Worm (Caenorhabditis elegans) whole organism, late embryonic: ENCODE results near the gene col-94.
A peak's percentile ranks its signal among the peaks of the same experiment; 100 is the strongest.

Source experiments
- C38D4.7 ChIP-seq: fragments of 200-800 bp; sonication (Bioruptor generic); optimal IDR thresholded peaks from 2 replicates; lab custom pipeline; 2018; ENCODE audit warnings: mild to moderate bottlenecking, missing genetic modification characterization, moderate library complexity, missing compliant biosample characterization
- K02D7.2 ChIP-seq: sonication (generic microtip); optimal IDR thresholded peaks from 2 replicates; lab custom pipeline; 2017; ENCODE audit warnings: mild to moderate bottlenecking, missing genetic modification characterization, missing compliant biosample characterization
- T23F11.4 ChIP-seq: fragments of 200-800 bp; sonication (Bioruptor generic); optimal IDR thresholded peaks from 2 replicates; lab custom pipeline; 2018; ENCODE audit warnings: mild to moderate bottlenecking, missing genetic modification characterization, missing compliant biosample characterization
- Y22D7AL.16 ChIP-seq: sonication (generic microtip); optimal IDR thresholded peaks from 2 replicates; lab custom pipeline; 2016; ENCODE audit warnings: missing genetic modification characterization, missing compliant biosample characterization
- ahr-1 ChIP-seq: sonication (generic microtip); optimal IDR thresholded peaks from 2 replicates; lab custom pipeline; 2016; ENCODE audit warnings: missing genetic modification characterization, missing compliant biosample characterization
- ama-1 ChIP-seq: fragments of 150-350 bp; optimal IDR thresholded peaks from 2 replicates; lab custom pipeline; 2014
- ceh-2 ChIP-seq: sonication (generic microtip); optimal IDR thresholded peaks from 2 replicates; lab custom pipeline; 2016; ENCODE audit warnings: missing genotype, missing genetic modification characterization, missing compliant biosample characterization
- ceh-22 ChIP-seq: sonication (generic microtip); optimal IDR thresholded peaks from 2 replicates; lab custom pipeline; 2017; ENCODE audit warnings: missing biosample characterization, missing genetic modification characterization
- ceh-30 ChIP-seq: fragments of 150-350 bp; optimal IDR thresholded peaks from 2 replicates; lab custom pipeline; 2014; ENCODE audit warnings: missing biosample characterization, missing genetic modification characterization
- ceh-34 ChIP-seq: sonication (generic microtip); optimal IDR thresholded peaks from 2 replicates; lab custom pipeline; 2016; ENCODE audit warnings: mild to moderate bottlenecking, missing genetic modification characterization, missing compliant biosample characterization
- ceh-48 ChIP-seq: sonication (generic microtip); optimal IDR thresholded peaks from 2 replicates; lab custom pipeline; 2016; ENCODE audit warnings: missing genetic modification characterization, inconsistent platforms, missing compliant biosample characterization
- ceh-6 ChIP-seq: fragments of 200-800 bp; sonication (Bioruptor generic); optimal IDR thresholded peaks from 2 replicates; lab custom pipeline; 2018; ENCODE audit warnings: mild to moderate bottlenecking, missing genetic modification characterization, missing compliant biosample characterization
- ceh-9 ChIP-seq: sonication (generic microtip); optimal IDR thresholded peaks from 2 replicates; lab custom pipeline; 2016; ENCODE audit warnings: mild to moderate bottlenecking, missing genetic modification characterization, inconsistent platforms, missing compliant biosample characterization
- elt-2 ChIP-seq: sonication (generic microtip); optimal IDR thresholded peaks from 2 replicates; lab custom pipeline; 2016; ENCODE audit warnings: missing genetic modification reagents, missing genetic modification characterization, missing compliant biosample characterization
- ets-4 ChIP-seq: sonication (generic microtip); optimal IDR thresholded peaks from 2 replicates; lab custom pipeline; 2016; ENCODE audit warnings: missing genetic modification characterization, missing compliant biosample characterization
- eyg-1 ChIP-seq: sonication (generic microtip); optimal IDR thresholded peaks from 2 replicates; lab custom pipeline; 2016; ENCODE audit warnings: missing genotype, missing genetic modification characterization, missing compliant biosample characterization
- hlh-13 ChIP-seq: fragments of 200-800 bp; sonication (Bioruptor generic); optimal IDR thresholded peaks from 2 replicates; lab custom pipeline; 2018; ENCODE audit warnings: mild to moderate bottlenecking, missing genetic modification characterization, missing compliant biosample characterization
- hlh-15 ChIP-seq: sonication (generic microtip); optimal IDR thresholded peaks from 2 replicates; lab custom pipeline; 2016; ENCODE audit warnings: missing genetic modification characterization, missing compliant biosample characterization
- hlh-30 ChIP-seq: sonication (generic microtip); optimal IDR thresholded peaks from 2 replicates; lab custom pipeline; 2017; ENCODE audit warnings: antibody characterized with exemption, missing genetic modification characterization, missing compliant biosample characterization; ENCODE audit not compliant: insufficient read depth
- hlh-6 ChIP-seq: sonication (generic microtip); optimal IDR thresholded peaks from 2 replicates; lab custom pipeline; 2016; ENCODE audit warnings: missing genotype, missing genetic modification characterization, missing compliant biosample characterization
- lim-6 ChIP-seq: sonication (generic microtip); optimal IDR thresholded peaks from 2 replicates; lab custom pipeline; 2016; ENCODE audit warnings: missing genetic modification characterization, missing compliant biosample characterization
- lin-11 ChIP-seq: fragments of 200-800 bp; sonication (Bioruptor generic); optimal IDR thresholded peaks from 2 replicates; lab custom pipeline; 2018; ENCODE audit warnings: mild to moderate bottlenecking, missing genetic modification characterization, missing compliant biosample characterization
- madf-2 ChIP-seq: sonication (generic microtip); optimal IDR thresholded peaks from 2 replicates; lab custom pipeline; 2017; ENCODE audit warnings: missing genetic modification characterization, missing compliant biosample characterization
- mec-3 ChIP-seq: sonication (generic microtip); optimal IDR thresholded peaks from 2 replicates; lab custom pipeline; 2016; ENCODE audit warnings: borderline replicate concordance, missing genetic modification characterization, missing compliant biosample characterization
- nfya-1 ChIP-seq: sonication (generic microtip); optimal IDR thresholded peaks from 2 replicates; lab custom pipeline; 2017; ENCODE audit warnings: missing genetic modification characterization, mild to moderate bottlenecking, missing compliant biosample characterization, antibody characterized with exemption, moderate library complexity
- nhr-232 ChIP-seq: sonication (generic microtip); optimal IDR thresholded peaks from 2 replicates; lab custom pipeline; 2016; ENCODE audit warnings: missing genetic modification characterization, missing compliant biosample characterization
- pat-9 ChIP-seq: fragments of 200-800 bp; sonication (Bioruptor generic); optimal IDR thresholded peaks from 2 replicates; lab custom pipeline; 2018; ENCODE audit warnings: mild to moderate bottlenecking, missing genetic modification characterization, moderate library complexity, missing compliant biosample characterization
- pha-2 ChIP-seq: sonication (generic microtip); optimal IDR thresholded peaks from 2 replicates; lab custom pipeline; 2017; ENCODE audit warnings: mild to moderate bottlenecking, missing genetic modification characterization, missing compliant biosample characterization
- pros-1 ChIP-seq: fragments of 150-350 bp; optimal IDR thresholded peaks from 2 replicates; lab custom pipeline; 2014; ENCODE audit warnings: missing biosample characterization, missing genetic modification reagents, missing genetic modification characterization
- rnt-1 ChIP-seq: sonication (generic microtip); optimal IDR thresholded peaks from 2 replicates; lab custom pipeline; 2016; ENCODE audit warnings: missing genetic modification characterization, missing compliant biosample characterization
- sdc-2 ChIP-seq: sonication (generic microtip); optimal IDR thresholded peaks from 2 replicates; lab custom pipeline; 2016; ENCODE audit warnings: missing genotype, missing genetic modification characterization, missing compliant biosample characterization
- tbx-2 ChIP-seq: sonication (generic microtip); optimal IDR thresholded peaks from 2 replicates; lab custom pipeline; 2016; ENCODE audit warnings: missing genetic modification characterization, missing compliant biosample characterization
- tbx-7 ChIP-seq: sonication (generic microtip); optimal IDR thresholded peaks from 2 replicates; lab custom pipeline; 2016; ENCODE audit warnings: missing genotype, missing genetic modification characterization, missing compliant biosample characterization
- ttx-3 ChIP-seq: sonication (generic microtip); optimal IDR thresholded peaks from 2 replicates; lab custom pipeline; 2016; ENCODE audit warnings: missing genetic modification reagents, missing genetic modification characterization, missing compliant biosample characterization
- unc-55 ChIP-seq: sonication (generic microtip); optimal IDR thresholded peaks from 2 replicates; lab custom pipeline; 2017; ENCODE audit warnings: missing biosample characterization, missing genetic modification reagents, missing genetic modification characterization
- ztf-16 ChIP-seq: sonication (generic microtip); optimal IDR thresholded peaks from 2 replicates; lab custom pipeline; 2017; ENCODE audit warnings: missing genetic modification characterization, missing compliant biosample characterization

Gene col-94

DNA sequence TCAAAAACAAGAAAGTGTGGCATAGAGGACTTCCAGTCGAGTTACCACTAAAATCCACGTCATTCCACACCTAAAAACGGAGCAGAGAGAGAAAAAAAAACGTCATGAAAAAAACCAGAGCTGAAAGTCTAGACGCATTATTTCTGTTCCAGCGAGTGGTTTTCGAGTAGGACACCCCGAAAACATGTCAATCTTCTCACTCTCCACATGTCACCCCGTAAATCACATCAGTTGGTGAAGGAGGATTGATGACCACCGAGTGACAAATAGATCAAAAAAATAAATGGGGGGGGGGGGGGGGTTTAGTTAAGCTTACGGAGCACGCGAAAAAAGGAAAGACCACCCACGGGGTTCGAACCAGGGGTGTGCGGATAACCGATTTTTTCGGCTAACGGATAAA lies 30.0 kb downstream of the col-94 start:
- TF ChIP-seq unc-55 (GFP tag; lab: Kevin White, UChicago) (peak; percentile 59), pros-1 (tag; lab: Kevin White, UChicago) (no peak)

DNA sequence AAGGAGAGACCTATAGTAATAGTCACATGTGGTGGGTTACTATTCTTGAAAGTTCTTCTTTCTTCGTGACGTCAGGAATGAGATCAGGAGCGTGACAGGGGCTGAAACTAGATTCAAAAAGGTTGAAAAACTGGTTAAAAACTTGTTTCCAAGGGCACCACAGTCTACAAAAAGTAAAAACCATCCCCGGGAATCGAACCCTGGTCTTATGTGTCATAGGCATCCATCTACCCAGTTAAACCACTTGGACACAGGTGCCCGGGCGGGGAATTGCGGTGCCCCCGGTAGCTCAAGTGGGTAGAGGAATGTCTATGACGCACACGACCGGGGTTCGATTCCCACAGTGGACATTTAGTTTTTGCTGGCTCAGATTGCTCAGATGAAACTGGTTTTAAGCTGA lies 30.4 kb downstream of the col-94 start:
- no peak for TF ChIP-seq ets-4 (tag; lab: Kevin White, UChicago)

DNA sequence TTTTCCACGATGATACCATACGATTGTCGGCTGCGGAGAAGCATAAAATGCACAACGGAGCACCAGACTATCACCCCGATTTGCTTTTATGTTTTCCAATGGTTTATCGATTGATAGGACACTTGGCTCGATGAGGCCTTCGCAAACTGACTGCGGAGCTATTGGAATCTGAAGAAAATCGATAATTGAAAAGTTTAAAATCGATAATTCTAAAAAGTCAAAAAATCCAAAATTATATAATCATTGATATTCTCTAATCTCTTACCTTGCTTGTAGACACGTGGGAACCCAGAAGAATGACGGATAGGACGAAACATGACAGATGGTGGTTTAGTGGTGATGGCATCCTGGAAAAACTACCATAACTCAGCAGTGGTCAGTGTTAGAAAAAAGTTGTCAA lies 34.5 kb downstream of the col-94 start, which contains the start of gene zig-5:
Gene zig-5, minus strand, starts transcription at position 349 of the 400 bp plus-strand sequence.
- TF ChIP-seq tbx-2 (tag; lab: Kevin White, UChicago) (no peak), ceh-9 (tag; lab: Kevin White, UChicago) (no peak), nhr-232 (tag; lab: Kevin White, UChicago) (no peak)

DNA sequence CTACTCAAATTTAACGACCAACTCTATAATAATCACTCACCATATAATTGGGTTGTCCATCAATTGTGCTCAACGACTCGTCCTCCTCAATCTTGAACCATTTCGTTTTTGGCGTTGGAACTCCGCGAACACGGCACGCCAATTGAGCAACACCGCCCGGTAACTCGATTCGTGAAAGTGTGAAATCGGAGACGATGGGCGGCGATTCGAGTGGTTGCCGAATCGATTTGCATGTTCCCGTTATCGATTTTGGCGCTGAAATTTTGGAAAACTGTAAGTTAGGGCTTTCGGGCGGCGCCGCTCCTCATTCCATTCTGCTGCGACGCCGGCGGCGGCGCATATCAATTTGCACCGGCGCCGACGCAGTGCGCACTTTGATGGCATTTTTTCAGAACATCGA lies 36.0 kb downstream of the col-94 start:
- TF ChIP-seq ama-1 (lab: Kevin White, UChicago), result no peak
- no peak for TF ChIP-seq Y22D7AL.16 (tag; lab: Kevin White, UChicago)
- TF ChIP-seq K02D7.2 (tag; lab: Kevin White, UChicago), result no peak
- TF ChIP-seq ets-4 (tag; lab: Kevin White, UChicago), result no peak
- TF ChIP-seq pha-2 (tag; lab: Kevin White, UChicago), result no peak
- no peak for TF ChIP-seq tbx-2 (tag; lab: Kevin White, UChicago)

DNA sequence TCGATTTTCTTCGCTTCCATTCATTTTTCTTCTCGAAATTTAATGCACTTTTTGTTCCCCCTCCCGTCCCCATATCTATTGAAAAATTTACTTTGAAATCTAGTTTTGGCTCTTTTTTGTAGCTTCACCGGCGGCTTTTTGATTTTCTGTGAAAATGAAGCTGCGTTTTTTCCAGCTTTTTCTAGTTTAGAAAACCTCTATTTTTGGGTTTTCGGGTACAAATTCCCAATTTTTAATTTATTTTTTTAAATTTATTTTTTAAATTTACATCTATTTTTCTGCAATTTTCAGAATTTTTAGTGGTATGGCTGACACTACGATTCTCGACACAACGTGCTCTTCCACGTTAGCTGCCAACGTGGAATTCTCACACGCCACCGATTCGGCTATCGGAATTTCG lies 40.5 kb downstream of the col-94 start, which contains the start of gene strd-1:
Gene strd-1, plus strand, starts transcription at position 301 of the 400 bp plus-strand sequence.
- TF ChIP-seq nfya-1 (tag; lab: Kevin White, UChicago) (no peak), rnt-1 (tag; lab: Kevin White, UChicago) (no peak), pat-9 (tag; lab: Kevin White, UChicago) (no peak), unc-55 (GFP tag; lab: Kevin White, UChicago) (no peak), ceh-2 (tag; lab: Kevin White, UChicago) (no peak), lim-6 (no peak), ceh-6 (GFP tag; lab: Kevin White, UChicago) (no peak), ceh-48 (tag; lab: Kevin White, UChicago) (no peak), hlh-15 (tag; lab: Kevin White, UChicago) (no peak), ztf-16 (tag; lab: Kevin White, UChicago) (no peak), eyg-1 (tag; lab: Kevin White, UChicago) (no peak), ceh-30 (tag; lab: Kevin White, UChicago) (no peak), ceh-34 (tag; lab: Kevin White, UChicago) (no peak), sdc-2 (tag; lab: Kevin White, UChicago) (no peak), ttx-3 (no peak), ceh-22 (tag; lab: Kevin White, UChicago) (no peak), ahr-1 (tag; lab: Kevin White, UChicago) (no peak), pha-2 (tag; lab: Kevin White, UChicago) (no peak), ceh-9 (tag; lab: Kevin White, UChicago) (no peak), madf-2 (tag; lab: Kevin White, UChicago) (no peak)

DNA sequence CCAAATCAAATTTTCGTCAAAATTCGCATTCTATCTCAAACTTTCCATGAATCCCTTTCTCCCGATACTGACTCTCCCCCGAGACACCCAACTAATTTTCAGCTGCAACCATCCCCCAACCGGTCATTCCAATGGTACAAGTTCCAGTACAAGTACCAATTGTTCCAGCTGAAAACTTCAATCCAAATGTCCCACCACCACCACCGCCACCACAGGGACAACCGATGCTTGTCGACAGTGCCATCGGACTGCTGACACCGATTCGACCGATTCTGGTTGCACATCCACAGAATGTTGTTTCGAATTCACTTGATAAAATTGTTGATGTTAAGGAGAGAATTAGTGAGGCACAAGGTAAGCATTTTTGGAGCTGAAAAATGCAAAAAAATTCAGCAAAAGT lies 42.1 kb downstream of the col-94 start:
- TF ChIP-seq ceh-48 (tag; lab: Kevin White, UChicago), result no peak
- no peak for TF ChIP-seq lin-11 (tag; lab: Kevin White, UChicago)
- TF ChIP-seq ceh-22 (tag; lab: Kevin White, UChicago), result no peak
- TF ChIP-seq nhr-232 (tag; lab: Kevin White, UChicago), result no peak
- TF ChIP-seq C38D4.7 (GFP tag; lab: Kevin White, UChicago), result no peak

DNA sequence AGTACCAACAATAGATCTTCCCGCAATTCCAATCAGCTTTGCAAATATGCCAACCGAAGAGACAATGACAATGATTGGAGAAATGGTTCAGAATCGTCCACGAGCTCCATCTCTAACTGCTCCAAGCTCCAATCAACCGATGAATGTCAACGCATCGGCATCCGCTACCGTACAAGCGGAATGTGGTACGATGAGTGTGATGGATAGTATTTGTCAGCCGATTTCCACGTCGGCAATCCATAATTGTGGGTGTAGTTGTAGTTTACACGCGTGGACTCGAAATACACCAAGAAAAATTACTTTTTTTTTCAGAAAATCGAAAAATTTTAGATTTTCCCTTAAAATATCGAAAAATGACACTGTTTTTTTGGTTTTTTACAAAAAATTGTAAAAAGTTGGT lies 44.8 kb downstream of the col-94 start:
- TF ChIP-seq hlh-13, result no peak
- no peak for TF ChIP-seq T23F11.4 (GFP tag; lab: Kevin White, UChicago)
- TF ChIP-seq elt-2 (tag; lab: Kevin White, UChicago), result no peak
- no peak for TF ChIP-seq ceh-6 (GFP tag; lab: Kevin White, UChicago)
- TF ChIP-seq lim-6, result no peak
- no peak for TF ChIP-seq ets-4 (tag; lab: Kevin White, UChicago)
- no peak for TF ChIP-seq mec-3 (tag; lab: Kevin White, UChicago)
- TF ChIP-seq hlh-6 (tag; lab: Kevin White, UChicago), result no peak
- no peak for TF ChIP-seq tbx-7 (tag; lab: Kevin White, UChicago)
- no peak for TF ChIP-seq hlh-30
